Worm (Caenorhabditis elegans) whole organism, mixed stage, embryonic: ENCODE measurements around the gene C34C12.9.

Source experiments
- M03D4.4 ChIP-seq: sonication (generic microtip); optimal IDR thresholded peaks from 2 replicates; lab custom pipeline; 2017; ENCODE audit warnings: mild to moderate bottlenecking, missing genetic modification characterization, missing compliant biosample characterization
- bed-3 ChIP-seq: fragments of 200-800 bp; sonication (Bioruptor generic); optimal IDR thresholded peaks from 3 replicates; lab custom pipeline; 2018; ENCODE audit warnings: mild to moderate bottlenecking, missing genetic modification characterization, moderate library complexity, missing compliant biosample characterization
- blmp-1 ChIP-seq: fragments of 150-350 bp; optimal IDR thresholded peaks from 2 replicates; lab custom pipeline; 2014; ENCODE audit warnings: missing biosample characterization, missing genetic modification characterization
- ceh-39 ChIP-seq: fragments of 150-350 bp; optimal IDR thresholded peaks from 2 replicates; lab custom pipeline; 2014; ENCODE audit warnings: missing biosample characterization, missing genetic modification characterization
- ceh-43 ChIP-seq: fragments of 200-800 bp; sonication (Bioruptor generic); optimal IDR thresholded peaks from 2 replicates; lab custom pipeline; 2018; ENCODE audit warnings: mild to moderate bottlenecking, missing genetic modification characterization, moderate library complexity, missing compliant biosample characterization
- cnd-1 ChIP-seq: fragments of 200-800 bp; sonication (Bioruptor generic); optimal IDR thresholded peaks from 2 replicates; lab custom pipeline; 2018; ENCODE audit warnings: mild to moderate bottlenecking, missing genetic modification characterization, missing compliant biosample characterization
- drap-1 ChIP-seq: fragments of 200-800 bp; sonication (Bioruptor generic); optimal IDR thresholded peaks from 3 replicates; lab custom pipeline; 2018; ENCODE audit warnings: mild to moderate bottlenecking, missing genetic modification characterization, missing compliant biosample characterization
- elt-1 ChIP-seq: sonication (generic microtip); optimal IDR thresholded peaks from 2 replicates; lab custom pipeline; 2017; ENCODE audit warnings: missing genetic modification characterization, mild to moderate bottlenecking, missing compliant biosample characterization, antibody characterized with exemption, moderate library complexity, borderline replicate concordance; ENCODE audit not compliant: insufficient read depth
- elt-3 ChIP-seq: fragments of 150-350 bp; optimal IDR thresholded peaks from 2 replicates; lab custom pipeline; 2014; ENCODE audit warnings: missing biosample characterization, missing genetic modification characterization
- flh-1 ChIP-seq: fragments of 200-800 bp; sonication (Bioruptor generic); optimal IDR thresholded peaks from 2 replicates; lab custom pipeline; 2018; ENCODE audit warnings: mild to moderate bottlenecking, missing genetic modification characterization, moderate library complexity, missing compliant biosample characterization
- ham-2 ChIP-seq: fragments of 200-800 bp; sonication (Bioruptor generic); optimal IDR thresholded peaks from 2 replicates; lab custom pipeline; 2018; ENCODE audit warnings: mild to moderate bottlenecking, missing genetic modification characterization, missing compliant biosample characterization
- hlh-1 ChIP-seq: fragments of 150-350 bp; optimal IDR thresholded peaks from 2 replicates; lab custom pipeline; 2014; ENCODE audit warnings: missing biosample characterization, missing genetic modification reagents, missing genetic modification characterization
- lin-13 ChIP-seq: fragments of 150-350 bp; optimal IDR thresholded peaks from 2 replicates; lab custom pipeline; 2014; ENCODE audit warnings: missing biosample characterization, missing genetic modification characterization
- lin-32 ChIP-seq: fragments of 200-800 bp; sonication (Bioruptor generic); optimal IDR thresholded peaks from 2 replicates; lab custom pipeline; 2018; ENCODE audit warnings: mild to moderate bottlenecking, missing genetic modification characterization, missing compliant biosample characterization
- lsy-2 ChIP-seq: fragments of 150-350 bp; optimal IDR thresholded peaks from 2 replicates; lab custom pipeline; 2014; ENCODE audit warnings: missing biosample characterization, missing genetic modification characterization
- mab-5 ChIP-seq: fragments of 150-350 bp; optimal IDR thresholded peaks from 2 replicates; lab custom pipeline; 2014; ENCODE audit warnings: missing biosample characterization, missing genetic modification characterization
- mep-1 ChIP-seq: fragments of 150-350 bp; optimal IDR thresholded peaks from 2 replicates; lab custom pipeline; 2017; ENCODE audit warnings: missing biosample characterization, missing genetic modification reagents, missing genetic modification characterization, inconsistent platforms
- mls-2 ChIP-seq: sonication (generic microtip); optimal IDR thresholded peaks from 2 replicates; lab custom pipeline; 2016; ENCODE audit warnings: mild to moderate bottlenecking, missing genetic modification characterization, moderate library complexity, missing compliant biosample characterization
- nhr-12 ChIP-seq: fragments of 150-350 bp; optimal IDR thresholded peaks from 2 replicates; lab custom pipeline; 2014; ENCODE audit warnings: missing biosample characterization, missing genetic modification characterization
- nhr-2 ChIP-seq: fragments of 150-350 bp; optimal IDR thresholded peaks from 2 replicates; lab custom pipeline; 2014; ENCODE audit warnings: missing biosample characterization, missing genetic modification characterization
- nhr-237 ChIP-seq: fragments of 150-350 bp; optimal IDR thresholded peaks from 2 replicates; lab custom pipeline; 2014; ENCODE audit warnings: missing biosample characterization, missing genetic modification characterization
- nhr-28 ChIP-seq: fragments of 150-350 bp; optimal IDR thresholded peaks from 2 replicates; lab custom pipeline; 2014; ENCODE audit warnings: missing biosample characterization, missing genetic modification characterization
- nhr-76 ChIP-seq: sonication (generic microtip); optimal IDR thresholded peaks from 2 replicates; lab custom pipeline; 2017; ENCODE audit warnings: missing biosample characterization, missing genetic modification characterization
- pha-4 ChIP-seq: fragments of 150-350 bp; optimal IDR thresholded peaks from 2 replicates; lab custom pipeline; 2018; ENCODE audit warnings: missing biosample characterization, missing genetic modification reagents, missing genetic modification characterization
- sem-2 ChIP-seq: fragments of 200-800 bp; sonication (Bioruptor generic); optimal IDR thresholded peaks from 2 replicates; lab custom pipeline; 2018; ENCODE audit warnings: mild to moderate bottlenecking, missing genetic modification characterization, missing compliant biosample characterization
- snpc-4 ChIP-seq: fragments of 150-350 bp; optimal IDR thresholded peaks from 2 replicates; lab custom pipeline; 2014; ENCODE audit warnings: missing biosample characterization, missing genetic modification characterization
- sptf-1 ChIP-seq: sonication (generic microtip); optimal IDR thresholded peaks from 2 replicates; lab custom pipeline; 2017; ENCODE audit warnings: mild to moderate bottlenecking, missing genetic modification characterization, moderate library complexity, missing compliant biosample characterization
- tbx-8 ChIP-seq: fragments of 200-800 bp; sonication (Bioruptor generic); optimal IDR thresholded peaks from 2 replicates; lab custom pipeline; 2018; ENCODE audit warnings: mild to moderate bottlenecking, missing genetic modification characterization, moderate library complexity, missing compliant biosample characterization
- unc-120 ChIP-seq: sonication (generic microtip); optimal IDR thresholded peaks from 2 replicates; lab custom pipeline; 2017; ENCODE audit warnings: missing genetic modification characterization, missing compliant biosample characterization; ENCODE audit not compliant: poor library complexity, severe bottlenecking
- unc-39 ChIP-seq: fragments of 150-350 bp; optimal IDR thresholded peaks from 2 replicates; lab custom pipeline; 2014; ENCODE audit warnings: missing biosample characterization, missing genetic modification characterization
- unc-62 ChIP-seq: fragments of 150-350 bp; optimal IDR thresholded peaks from 2 replicates; lab custom pipeline; 2014; ENCODE audit warnings: missing biosample characterization, missing genetic modification reagents, missing genetic modification characterization
- zip-8 ChIP-seq: fragments of 150-350 bp; optimal IDR thresholded peaks from 2 replicates; lab custom pipeline; 2014; ENCODE audit warnings: missing biosample characterization, missing genetic modification characterization
- ztf-11 ChIP-seq: fragments of 150-350 bp; optimal IDR thresholded peaks from 2 replicates; lab custom pipeline; 2014; ENCODE audit warnings: missing biosample characterization, missing genetic modification characterization

Gene C34C12.9

ce11 chrIII:3444139-3444538, 31.2 kb downstream of the C34C12.9 start, which contains the start of gene spe-41:
Gene spe-41 (minus strand): TSS chrIII:3444210.
- TF ChIP-seq hlh-1 (tag; lab: Kevin White, UChicago) (no peak), nhr-12 (tag; lab: Kevin White, UChicago) (no peak), flh-1 (GFP tag; lab: Kevin White, UChicago) (no peak), snpc-4 (tag; lab: Kevin White, UChicago) (no peak), nhr-2 (tag; lab: Kevin White, UChicago) (no peak), nhr-237 (tag; lab: Kevin White, UChicago) (no peak), ceh-43 (GFP tag; lab: Kevin White, UChicago) (no peak), nhr-28 (no peak)

ce11 chrIII:3437139-3437538, 38.2 kb downstream of the C34C12.9 start:
- TF ChIP-seq snpc-4 (tag; lab: Kevin White, UChicago) (no peak), cnd-1 (tag; lab: Kevin White, UChicago) (no peak), bed-3 (no peak), nhr-2 (tag; lab: Kevin White, UChicago) (no peak), mep-1 (no peak), elt-3 (tag; lab: Kevin White, UChicago) (no peak), unc-62 (no peak), nhr-12 (tag; lab: Kevin White, UChicago) (no peak), sptf-1 (no peak), mab-5 (tag; lab: Kevin White, UChicago) (no peak), M03D4.4 (tag; lab: Kevin White, UChicago) (no peak), ceh-39 (no peak), ham-2 (no peak), drap-1 (no peak), sem-2 (GFP tag; lab: Kevin White, UChicago) (no peak), unc-39 (no peak)

ce11 chrIII:3435152-3435551, 40.2 kb downstream of the C34C12.9 start:
- TF ChIP-seq tbx-8 (GFP tag; lab: Kevin White, UChicago) (no peak), sptf-1 (no peak), nhr-28 (no peak), nhr-2 (tag; lab: Kevin White, UChicago) (no peak), mab-5 (tag; lab: Kevin White, UChicago) (no peak), unc-120 (tag; lab: Kevin White, UChicago) (no peak), snpc-4 (tag; lab: Kevin White, UChicago) (no peak), M03D4.4 (tag; lab: Kevin White, UChicago) (no peak), elt-3 (tag; lab: Kevin White, UChicago) (no peak), lin-32 (no peak), lin-13 (tag; lab: Kevin White, UChicago) (no peak), blmp-1 (tag; lab: Kevin White, UChicago) (no peak), mls-2 (tag; lab: Kevin White, UChicago) (no peak), sem-2 (GFP tag; lab: Kevin White, UChicago) (no peak)

ce11 chrIII:3431385-3431784, 43.9 kb downstream of the C34C12.9 start, which contains the start of gene K01A11.1:
Gene K01A11.1 (minus strand): TSS chrIII:3431485.
- TF ChIP-seq ztf-11 (tag; lab: Kevin White, UChicago) (no peak), ham-2 (no peak), M03D4.4 (tag; lab: Kevin White, UChicago) (no peak), sem-2 (GFP tag; lab: Kevin White, UChicago) (no peak), elt-1 (tag; lab: Kevin White, UChicago) (no peak), cnd-1 (tag; lab: Kevin White, UChicago) (no peak), hlh-1 (tag; lab: Kevin White, UChicago) (no peak), zip-8 (tag; lab: Kevin White, UChicago) (no peak), elt-3 (tag; lab: Kevin White, UChicago) (no peak), unc-62 (no peak), lin-13 (tag; lab: Kevin White, UChicago) (no peak), pha-4 (no peak), nhr-237 (tag; lab: Kevin White, UChicago) (no peak)

- TF ChIP-seq snpc-4 (tag; lab: Kevin White, UChicago) (no peak), nhr-237 (tag; lab: Kevin White, UChicago) (no peak), elt-1 (tag; lab: Kevin White, UChicago) (no peak), blmp-1 (tag; lab: Kevin White, UChicago) (no peak), tbx-8 (GFP tag; lab: Kevin White, UChicago) (no peak), mep-1 (no peak), ceh-43 (GFP tag; lab: Kevin White, UChicago) (no peak), nhr-76 (tag; lab: Kevin White, UChicago) (no peak), M03D4.4 (tag; lab: Kevin White, UChicago) (no peak), lin-13 (tag; lab: Kevin White, UChicago) (no peak), sem-2 (GFP tag; lab: Kevin White, UChicago) (no peak), nhr-12 (tag; lab: Kevin White, UChicago) (no peak), pha-4 (no peak), mab-5 (tag; lab: Kevin White, UChicago) (no peak), nhr-2 (tag; lab: Kevin White, UChicago) (no peak), unc-62 (no peak), mls-2 (tag; lab: Kevin White, UChicago) (no peak), ceh-39 (no peak), lsy-2 (tag; lab: Kevin White, UChicago) (no peak)
- TF ChIP-seq, all 35 proteins: peak for 0
These were observed 44.6 kb downstream of the C34C12.9 start for ce11 chrIII:3430667-3431066.
